Worm (Caenorhabditis elegans) whole organism, L1 larva: ENCODE results near the gene H12I19.115.

Experiments
- C16A3.4 ChIP-seq: fragments of 150-350 bp; optimal IDR thresholded peaks from 2 replicates; lab custom pipeline; 2014; ENCODE audit warnings: missing biosample characterization, missing genetic modification characterization
- F16B12.6 ChIP-seq: fragments of 150-350 bp; optimal IDR thresholded peaks from 2 replicates; lab custom pipeline; 2014; ENCODE audit warnings: missing biosample characterization, missing genetic modification characterization
- Y116A8C.19 ChIP-seq: sonication (generic microtip); optimal IDR thresholded peaks from 2 replicates; lab custom pipeline; 2016; ENCODE audit warnings: missing compliant biosample characterization, missing genetic modification characterization, borderline replicate concordance
- aha-1 ChIP-seq: fragments of 150-350 bp; optimal IDR thresholded peaks from 2 replicates; lab custom pipeline; 2014; ENCODE audit warnings: missing biosample characterization, missing genetic modification characterization
- ama-1 ChIP-seq: fragments of 150-350 bp; optimal IDR thresholded peaks from 2 replicates; lab custom pipeline; 2014
- blmp-1 ChIP-seq: fragments of 150-350 bp; optimal IDR thresholded peaks from 2 replicates; lab custom pipeline; 2014; ENCODE audit warnings: missing biosample characterization, missing genetic modification characterization
- ceh-8 ChIP-seq: fragments of 200-800 bp; sonication (Bioruptor generic); optimal IDR thresholded peaks from 2 replicates; lab custom pipeline; 2018; ENCODE audit warnings: mild to moderate bottlenecking, missing genetic modification characterization, moderate library complexity, missing compliant biosample characterization
- ceh-88 ChIP-seq: fragments of 200-800 bp; sonication (Bioruptor generic); IDR thresholded peaks from 2 replicates; pipeline ENCODE4 v1.3.6; 2022; ENCODE audit warnings: missing genetic modification characterization, missing compliant biosample characterization
- dpl-1 ChIP-seq, 3 experiments: fragments of 150-350 bp in 2 of 3; sonication (generic microtip) in 1 of 3; optimal IDR thresholded peaks; 2 replicates each; lab custom pipeline; 2014 to 2017; ENCODE audit warnings: missing biosample characterization in 3 of 3, missing genetic modification characterization in 3 of 3, missing genetic modification reagents in 3 of 3
- dsc-1 ChIP-seq: sonication (generic microtip); optimal IDR thresholded peaks from 2 replicates; lab custom pipeline; 2016; ENCODE audit warnings: mild to moderate bottlenecking, missing genetic modification characterization, missing compliant biosample characterization
- efl-1 ChIP-seq, 4 experiments: fragments of 150-350 bp; optimal IDR thresholded peaks in 3 of 4; peaks in 1 of 4; 1 replicate in 1 of 4; 2 replicates in 3 of 4; lab custom pipeline; 2014; ENCODE audit warnings: missing biosample characterization in 2 of 4, missing genetic modification characterization in 2 of 4, missing genetic modification reagents in 2 of 4
- fkh-8 ChIP-seq: sonication (generic microtip); optimal IDR thresholded peaks from 2 replicates; lab custom pipeline; 2016; ENCODE audit warnings: mild to moderate bottlenecking, missing genetic modification characterization, missing compliant biosample characterization
- fos-1 ChIP-seq: fragments of 150-350 bp; optimal IDR thresholded peaks from 2 replicates; lab custom pipeline; 2014; ENCODE audit warnings: missing biosample characterization, missing genetic modification characterization
- hpl-2 ChIP-seq: fragments of 150-350 bp; optimal IDR thresholded peaks from 2 replicates; lab custom pipeline; 2014; ENCODE audit warnings: missing biosample characterization, missing genetic modification reagents, missing genetic modification characterization
- isw-1 ChIP-seq: fragments of 200-800 bp; sonication (Bioruptor generic); IDR thresholded peaks from 2 replicates; pipeline ENCODE4 v1.3.6; 2022; ENCODE audit warnings: missing genetic modification characterization, missing compliant biosample characterization
- lin-13 ChIP-seq: fragments of 150-350 bp; optimal IDR thresholded peaks from 2 replicates; lab custom pipeline; 2014; ENCODE audit warnings: missing biosample characterization, missing genetic modification reagents, missing genetic modification characterization
- lin-15B ChIP-seq: fragments of 150-350 bp; sonication (generic microtip); optimal IDR thresholded peaks from 3 replicates; lab custom pipeline; 2014; ENCODE audit warnings: missing biosample characterization, missing genetic modification characterization
- lir-3 ChIP-seq: sonication (generic microtip); optimal IDR thresholded peaks from 2 replicates; lab custom pipeline; 2016; ENCODE audit warnings: mild to moderate bottlenecking, missing genetic modification characterization, moderate library complexity, missing compliant biosample characterization; ENCODE audit not compliant: poor library complexity
- lsy-2 ChIP-seq, 2 experiments: fragments of 150-350 bp; optimal IDR thresholded peaks; 2 replicates each; lab custom pipeline; 2014; ENCODE audit warnings: missing biosample characterization in 2 of 2, missing genetic modification characterization in 2 of 2
- mab-9 ChIP-seq: fragments of 200-800 bp; sonication (Bioruptor generic); IDR thresholded peaks from 2 replicates; pipeline ENCODE4 v1.3.6; 2022; ENCODE audit warnings: missing genetic modification reagents, missing genetic modification characterization, missing compliant biosample characterization
- mef-2 ChIP-seq: fragments of 150-350 bp; optimal IDR thresholded peaks from 2 replicates; lab custom pipeline; 2014; ENCODE audit warnings: missing biosample characterization, missing genetic modification characterization
- nhr-11 ChIP-seq: fragments of 150-350 bp; optimal IDR thresholded peaks from 2 replicates; lab custom pipeline; 2014; ENCODE audit warnings: missing biosample characterization, missing genetic modification characterization
- nhr-12 ChIP-seq: sonication (generic microtip); optimal IDR thresholded peaks from 2 replicates; lab custom pipeline; 2017; ENCODE audit warnings: missing biosample characterization, missing genetic modification characterization
- nhr-19 ChIP-seq: fragments of 200-800 bp; sonication (Bioruptor generic); conservative IDR thresholded peaks from 2 replicates; pipeline ENCODE4 v1.3.6; 2022; ENCODE audit warnings: missing genetic modification characterization, missing compliant biosample characterization
- nhr-28 ChIP-seq: fragments of 150-350 bp; optimal IDR thresholded peaks from 2 replicates; lab custom pipeline; 2014; ENCODE audit warnings: missing biosample characterization, missing genetic modification characterization
- nhr-90 ChIP-seq: sonication (generic microtip); optimal IDR thresholded peaks from 2 replicates; lab custom pipeline; 2016; ENCODE audit warnings: mild to moderate bottlenecking, missing genetic modification characterization, missing compliant biosample characterization; ENCODE audit not compliant: poor library complexity
- pag-3 ChIP-seq: sonication (generic microtip); optimal IDR thresholded peaks from 2 replicates; lab custom pipeline; 2017; ENCODE audit warnings: missing genetic modification characterization, mild to moderate bottlenecking, missing compliant biosample characterization, antibody characterized with exemption, borderline replicate concordance; ENCODE audit not compliant: insufficient read depth
- pax-3 ChIP-seq: fragments of 200-800 bp; sonication (Bioruptor generic); optimal IDR thresholded peaks from 2 replicates; lab custom pipeline; 2018; ENCODE audit warnings: mild to moderate bottlenecking, missing genetic modification characterization, moderate library complexity, missing compliant biosample characterization
- rnt-1 ChIP-seq: sonication (generic microtip); optimal IDR thresholded peaks from 2 replicates; lab custom pipeline; 2016; ENCODE audit warnings: mild to moderate bottlenecking, missing genetic modification characterization, moderate library complexity, missing compliant biosample characterization
- sox-4 ChIP-seq: sonication (generic microtip); optimal IDR thresholded peaks from 2 replicates; lab custom pipeline; 2016; ENCODE audit warnings: missing genetic modification characterization, missing compliant biosample characterization
- sptf-1 ChIP-seq: fragments of 150-350 bp; optimal IDR thresholded peaks from 2 replicates; lab custom pipeline; 2014; ENCODE audit warnings: missing biosample characterization, missing genetic modification characterization
- unc-130 ChIP-seq: fragments of 150-350 bp; optimal IDR thresholded peaks from 2 replicates; lab custom pipeline; 2017; ENCODE audit warnings: missing biosample characterization, missing genetic modification characterization, inconsistent platforms
- unc-98 ChIP-seq: fragments of 200-800 bp; sonication (Bioruptor generic); IDR thresholded peaks from 2 replicates; pipeline ENCODE4 v1.3.6; 2022; ENCODE audit warnings: missing genetic modification characterization, missing compliant biosample characterization
- vab-15 ChIP-seq: sonication (generic microtip); optimal IDR thresholded peaks from 2 replicates; lab custom pipeline; 2017; ENCODE audit warnings: missing genotype, mild to moderate bottlenecking, missing genetic modification characterization, missing compliant biosample characterization
- zag-1 ChIP-seq: fragments of 150-350 bp; optimal IDR thresholded peaks from 2 replicates; lab custom pipeline; 2014; ENCODE audit warnings: missing biosample characterization, missing genetic modification characterization
- ztf-11 ChIP-seq, 2 experiments: sonication (generic microtip); optimal IDR thresholded peaks; 2 replicates each; lab custom pipeline; 2016 to 2017; ENCODE audit warnings: missing genetic modification characterization in 2 of 2, missing biosample characterization in 1 of 2, missing compliant biosample characterization in 1 of 2

H12I19.115 gene

ce11 chrIV:14131770-14132169 lies 4.1 kb upstream of the H12I19.115 start, which contains the start of gene srz-59:
Gene srz-59, plus strand, starts transcription at chrIV:14132070.
- TF ChIP-seq F16B12.6 (tag; lab: Kevin White, UChicago) = no peak
- no peak for TF ChIP-seq nhr-28
- TF ChIP-seq ama-1 (lab: Kevin White, UChicago) = no peak
- TF ChIP-seq nhr-11 (tag; lab: Kevin White, UChicago) = no peak
- TF ChIP-seq rnt-1 (tag; lab: Kevin White, UChicago) = no peak
- TF ChIP-seq vab-15 (tag; lab: Kevin White, UChicago) = no peak
- no peak for TF ChIP-seq C16A3.4 (tag; lab: Kevin White, UChicago)
- TF ChIP-seq hpl-2 (GFP tag; lab: Kevin White, UChicago) = no peak
- TF ChIP-seq lir-3 (tag; lab: Kevin White, UChicago) = no peak
- TF ChIP-seq nhr-19 (GFP tag; lab: Robert Waterston, UW) = no peak
- TF ChIP-seq mef-2 = no peak
- no peak for TF ChIP-seq ceh-88 (GFP tag; lab: Robert Waterston, UW)
- no peak for TF ChIP-seq pag-3
- no peak for TF ChIP-seq dsc-1
- no peak for TF ChIP-seq pax-3 (tag; lab: Kevin White, UChicago)
- TF ChIP-seq lin-15B (tag; lab: Kevin White, UChicago) = no peak
- no peak for TF ChIP-seq fos-1 (tag; lab: Kevin White, UChicago)
- TF ChIP-seq Y116A8C.19 = no peak

DNA sequence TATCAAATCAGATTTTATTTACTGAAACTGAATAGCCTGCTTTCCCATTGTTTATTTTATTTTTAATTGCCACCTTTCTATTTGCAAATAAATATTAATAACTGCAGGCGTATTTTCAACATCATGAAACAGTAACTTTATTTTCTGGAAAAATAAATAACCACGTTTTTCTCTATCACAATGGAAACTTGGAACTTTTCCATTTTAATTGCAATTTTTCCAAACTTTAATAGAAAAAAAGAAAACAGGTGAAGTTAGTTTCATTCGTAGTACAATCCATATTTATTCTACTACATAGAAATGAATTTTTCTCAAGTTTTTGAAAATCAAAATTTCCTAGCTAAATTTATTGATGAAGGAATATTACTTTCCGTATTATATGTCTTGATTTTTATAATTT lies 1.4 kb upstream of the H12I19.115 start, which contains the start of gene srz-42:
TSS of gene srz-42 (plus strand) at position 301 of the 400 bp plus-strand sequence.
- no peak for TF ChIP-seq rnt-1 (tag; lab: Kevin White, UChicago)
- TF ChIP-seq, all 84 proteins: peak for 0

DNA sequence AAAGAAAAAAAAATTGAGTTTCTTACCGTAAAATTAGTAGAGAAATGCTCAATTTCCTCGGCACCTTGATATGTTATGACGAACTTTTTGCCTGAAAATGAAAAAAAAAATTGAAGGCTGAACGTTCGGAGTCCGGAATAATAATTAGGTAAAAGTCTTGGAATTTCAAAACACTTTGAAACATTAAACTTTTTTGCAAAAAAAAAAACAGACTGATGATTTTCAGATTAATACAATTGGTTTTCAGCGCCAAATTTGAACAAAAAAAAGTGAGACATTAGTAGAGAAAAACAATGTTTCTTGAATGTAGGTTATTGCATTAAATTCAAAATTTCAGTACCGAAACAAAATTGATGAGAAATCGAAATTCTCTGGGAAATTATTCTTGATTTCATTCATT lies 3.7 kb downstream of the H12I19.115 start, which contains the start of gene nkcc-1:
TSS of gene nkcc-1 (minus strand) at position 101 of the 400 bp plus-strand sequence.
- TF ChIP-seq aha-1 (tag; lab: Kevin White, UChicago) = no peak
- TF ChIP-seq efl-1 (optimal IDR thresholded peaks at IDR 0.05; lab: Kevin White, UChicago) = no peak
- TF ChIP-seq efl-1 (GFP tag; optimal IDR thresholded peaks at IDR 0.05 in 1 of 2; lab: Kevin White, UChicago) = peak in 1 of 2 experiments; percentile 41
- TF ChIP-seq blmp-1 (tag; lab: Kevin White, UChicago) = no peak
- TF ChIP-seq sptf-1 = no peak
- no peak for TF ChIP-seq ceh-88 (GFP tag; lab: Robert Waterston, UW)
- TF ChIP-seq ama-1 (lab: Kevin White, UChicago) = no peak

- TF ChIP-seq dpl-1 (GFP tag; optimal IDR thresholded peaks at IDR 0.05; lab: Kevin White, UChicago) (peak in 2 of 3 experiments; percentile 11 to 25), efl-1 (optimal IDR thresholded peaks at IDR 0.05; lab: Kevin White, UChicago) (peak in 1 of 2 experiments; percentile 17), efl-1 (GFP tag; optimal IDR thresholded peaks at IDR 0.05 in 1 of 2; lab: Kevin White, UChicago) (peak; percentile 53 to 91), unc-130 (tag; lab: Kevin White, UChicago) (no peak)
Observed at ce11 chrIV:14119327-14119726, 8.3 kb downstream of the H12I19.115 start.

DNA sequence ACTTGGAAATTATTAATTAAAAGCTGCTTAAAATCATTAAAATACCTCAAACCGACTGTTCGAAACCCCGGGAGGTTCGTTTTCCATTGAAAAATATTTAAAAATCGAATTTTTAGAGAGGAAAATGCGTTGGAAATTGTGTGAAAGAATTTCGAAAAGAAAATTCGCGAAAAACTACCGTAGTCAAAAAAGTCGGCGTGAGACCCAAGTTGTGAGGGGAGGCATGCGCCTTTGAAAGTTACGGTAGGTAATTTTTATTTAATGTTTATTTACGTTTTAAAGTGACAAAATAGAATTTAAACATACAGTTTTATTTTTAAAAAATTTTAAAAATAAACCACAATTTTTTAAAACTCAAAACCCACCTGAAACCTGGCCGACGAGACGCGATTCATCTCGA lies 12.1 kb downstream of the H12I19.115 start:
- TF ChIP-seq ama-1 (lab: Kevin White, UChicago) (no peak), lsy-2 (tag; optimal IDR thresholded peaks at IDR 0.05; lab: Kevin White, UChicago) (no peak), isw-1 (no peak), unc-98 (GFP tag; lab: Robert Waterston, UW) (no peak), fkh-8 (tag; lab: Kevin White, UChicago) (no peak), efl-1 (optimal IDR thresholded peaks at IDR 0.05; lab: Kevin White, UChicago) (no peak), efl-1 (GFP tag; optimal IDR thresholded peaks at IDR 0.05 in 1 of 2; lab: Kevin White, UChicago) (no peak), dpl-1 (GFP tag; optimal IDR thresholded peaks at IDR 0.05; lab: Kevin White, UChicago) (no peak), ztf-11 (tag; optimal IDR thresholded peaks at IDR 0.05; lab: Kevin White, UChicago) (no peak), sox-4 (tag; lab: Kevin White, UChicago) (no peak), lir-3 (tag; lab: Kevin White, UChicago) (no peak), lin-13 (GFP tag; lab: Kevin White, UChicago) (no peak), mab-9 (GFP tag; lab: Robert Waterston, UW) (no peak), lin-15B (tag; lab: Kevin White, UChicago) (no peak), nhr-90 (no peak), nhr-19 (GFP tag; lab: Robert Waterston, UW) (no peak), zag-1 (tag; lab: Kevin White, UChicago) (no peak), ceh-8 (no peak), sptf-1 (no peak), nhr-12 (tag; lab: Kevin White, UChicago) (no peak)
